Worm (Caenorhabditis elegans): ENCODE results near the gene cfap-36.

- TF ChIP-seq elt-2 (tag; optimal IDR thresholded peaks at IDR 0.05) (no peak), pat-9 (tag; optimal IDR thresholded peaks at IDR 0.05) (no peak), elt-4 (tag; optimal IDR thresholded peaks at IDR 0.05) (no peak), ceh-2 (tag; optimal IDR thresholded peaks at IDR 0.05) (no peak), lin-11 (tag; optimal IDR thresholded peaks at IDR 0.05) (no peak), pax-1 (tag; optimal IDR thresholded peaks at IDR 0.05) (no peak)
Observed at ce11 chrV:117312-117711, 54.7 kb downstream of the cfap-36 start.

Measured in whole organism, late embryonic.